Fruit fly (Drosophila melanogaster) whole organism, embryonic: ENCODE results near the gene Kap3.

Experiments used
- Awh ChIP-seq: fragments of 200-800 bp; sonication (Bioruptor generic); IDR thresholded peaks from 2 replicates; pipeline ENCODE4, ENCODE4 v1.3.6; 2022; ENCODE audit warnings: missing biosample characterization, missing genetic modification characterization
- Blimp-1 ChIP-seq: fragments of 200-800 bp; sonication (Bioruptor generic); optimal IDR thresholded peaks from 3 replicates; lab custom pipeline; 2018; ENCODE audit warnings: missing biosample characterization, missing genetic modification characterization, mild to moderate bottlenecking, moderate library complexity, missing genetic modification reagents
- CG10267 ChIP-seq: fragments of 200-800 bp; sonication (Bioruptor generic); optimal IDR thresholded peaks from 2 replicates; lab custom pipeline; 2018; ENCODE audit warnings: missing biosample characterization, mild to moderate bottlenecking, missing genetic modification characterization, moderate library complexity
- CG10366 ChIP-seq: fragments of 200-800 bp; sonication (Bioruptor generic); IDR thresholded peaks from 2 replicates; pipeline ENCODE4 v1.3.6; 2022; ENCODE audit warnings: missing biosample characterization, missing genetic modification characterization
- CG10431 ChIP-seq: fragments of 200-800 bp; sonication (Bioruptor generic); optimal IDR thresholded peaks from 3 replicates; lab custom pipeline; 2018; ENCODE audit warnings: missing biosample characterization, mild to moderate bottlenecking, missing genetic modification characterization
- CG10462 ChIP-seq: fragments of 200-800 bp; sonication (Bioruptor generic); optimal IDR thresholded peaks from 2 replicates; lab custom pipeline; 2016; ENCODE audit warnings: missing biosample characterization, missing genetic modification characterization
- CG12391 ChIP-seq: fragments of 200-800 bp; sonication (Bioruptor generic); optimal IDR thresholded peaks from 3 replicates; lab custom pipeline; 2018; ENCODE audit warnings: missing biosample characterization, mild to moderate bottlenecking, missing genetic modification characterization, moderate library complexity
- CG14441 ChIP-seq: fragments of 200-800 bp; sonication (Bioruptor generic); IDR thresholded peaks from 2 replicates; pipeline ENCODE4 v1.3.6; 2022; ENCODE audit warnings: missing biosample characterization, missing genetic modification characterization
- CG1602 ChIP-seq: fragments of 200-800 bp; sonication (Bioruptor generic); optimal IDR thresholded peaks from 3 replicates; lab custom pipeline; 2016; ENCODE audit warnings: missing biosample characterization, missing genetic modification characterization
- CG16779 ChIP-seq: fragments of 200-800 bp; sonication (Bioruptor generic); IDR thresholded peaks from 2 replicates; pipeline ENCODE4 v1.3.6; 2022; ENCODE audit warnings: missing biosample characterization, missing genetic modification characterization
- CG17328 ChIP-seq: fragments of 200-800 bp; sonication (Bioruptor generic); IDR thresholded peaks from 2 replicates; pipeline ENCODE4 v1.3.6; 2022; ENCODE audit warnings: missing biosample characterization, missing genetic modification characterization
- CG17568 ChIP-seq: fragments of 200-800 bp; sonication (Bioruptor generic); optimal IDR thresholded peaks from 2 replicates; lab custom pipeline; 2018; ENCODE audit warnings: missing biosample characterization, mild to moderate bottlenecking, missing genetic modification characterization, moderate library complexity
- CG30020 ChIP-seq: fragments of 200-800 bp; optimal IDR thresholded peaks from 2 replicates; lab custom pipeline; 2019; ENCODE audit warnings: missing biosample characterization, mild to moderate bottlenecking, missing genetic modification characterization, moderate library complexity
- CG4820 ChIP-seq: fragments of 200-800 bp; sonication (Bioruptor generic); optimal IDR thresholded peaks from 3 replicates; lab custom pipeline; 2016; ENCODE audit warnings: missing biosample characterization, missing genetic modification characterization
- CG6683 ChIP-seq: fragments of 200-800 bp; sonication (Bioruptor generic); optimal IDR thresholded peaks from 2 replicates; lab custom pipeline; 2017; ENCODE audit warnings: missing biosample characterization, mild to moderate bottlenecking, missing genetic modification characterization, missing genetic modification reagents
- CG7271 ChIP-seq: fragments of 200-800 bp; sonication (Bioruptor generic); optimal IDR thresholded peaks from 2 replicates; lab custom pipeline; 2018; ENCODE audit warnings: missing biosample characterization, mild to moderate bottlenecking, missing genetic modification characterization, moderate library complexity
- CG7928 ChIP-seq: fragments of 200-800 bp; sonication (Bioruptor generic); optimal IDR thresholded peaks from 2 replicates; lab custom pipeline; 2017; ENCODE audit warnings: missing biosample characterization, mild to moderate bottlenecking, missing genetic modification characterization
- CG9876 ChIP-seq: fragments of 200-800 bp; sonication (Bioruptor generic); optimal IDR thresholded peaks from 2 replicates; lab custom pipeline; 2016; ENCODE audit warnings: missing biosample characterization, missing genetic modification characterization
- CG9932 ChIP-seq: fragments of 200-800 bp; sonication (Bioruptor generic); IDR thresholded peaks from 2 replicates; pipeline ENCODE4 v1.3.6; 2022; ENCODE audit warnings: missing biosample characterization, missing genetic modification characterization
- Chrac-16 ChIP-seq: fragments of 200-800 bp; sonication (Bioruptor generic); optimal IDR thresholded peaks from 3 replicates; lab custom pipeline; 2016; ENCODE audit warnings: missing biosample characterization, missing genetic modification characterization
- E2f1 ChIP-seq: fragments of 200-800 bp; sonication (Bioruptor generic); IDR thresholded peaks from 2 replicates; pipeline ENCODE4 v1.3.6; 2022; ENCODE audit warnings: missing biosample characterization, missing genetic modification characterization
- Ets65A ChIP-seq: fragments of 200-800 bp; sonication (Bioruptor generic); peaks from one replicate; lab custom pipeline; 2016; ENCODE audit warnings: missing biosample characterization, missing genetic modification characterization
- HLH54F ChIP-seq: fragments of 200-800 bp; sonication (Bioruptor generic); optimal IDR thresholded peaks from 3 replicates; lab custom pipeline; 2016; ENCODE audit warnings: missing biosample characterization, missing genetic modification characterization
- Max ChIP-seq: fragments of 200-800 bp; sonication (Bioruptor generic); optimal IDR thresholded peaks from 2 replicates; lab custom pipeline; 2016; ENCODE audit warnings: missing biosample characterization, mild to moderate bottlenecking, missing genetic modification characterization
- Usf ChIP-seq: fragments of 200-800 bp; sonication (Bioruptor generic); optimal IDR thresholded peaks from 2 replicates; lab custom pipeline; 2017; ENCODE audit warnings: missing genotype, missing biosample characterization, missing genetic modification characterization
- YL-1 ChIP-seq: fragments of 200-800 bp; sonication (Bioruptor generic); optimal IDR thresholded peaks from 3 replicates; lab custom pipeline; 2017; ENCODE audit warnings: missing biosample characterization, mild to moderate bottlenecking, missing genetic modification characterization
- aop ChIP-seq: fragments of 200-800 bp; sonication (Bioruptor generic); IDR thresholded peaks from 2 replicates; pipeline ENCODE4 v1.3.6; 2022; ENCODE audit warnings: missing biosample characterization, missing genetic modification characterization
- ash1 ChIP-seq: fragments of 200-800 bp; sonication (Bioruptor generic); optimal IDR thresholded peaks from 2 replicates; lab custom pipeline; 2018; ENCODE audit warnings: missing biosample characterization, mild to moderate bottlenecking, missing genetic modification characterization
- bigmax ChIP-seq: fragments of 200-800 bp; sonication (Bioruptor generic); optimal IDR thresholded peaks from 2 replicates; lab custom pipeline; 2018; ENCODE audit warnings: missing biosample characterization, mild to moderate bottlenecking, missing genetic modification characterization
- bowl ChIP-seq: fragments of 200-800 bp; sonication (Bioruptor generic); IDR thresholded peaks from 2 replicates; pipeline ENCODE4 v1.3.6; 2022; ENCODE audit warnings: missing biosample characterization, missing genetic modification characterization
- dan ChIP-seq: fragments of 200-800 bp; sonication (Bioruptor generic); IDR thresholded peaks from 2 replicates; pipeline ENCODE4 v1.3.6; 2022; ENCODE audit warnings: missing biosample characterization, missing genetic modification characterization
- ewg ChIP-seq: fragments of 200-800 bp; sonication (Bioruptor generic); optimal IDR thresholded peaks from 3 replicates; lab custom pipeline; 2017; ENCODE audit warnings: mild to moderate bottlenecking, missing biosample characterization, missing genetic modification reagents, missing genetic modification characterization
- gfzf ChIP-seq: fragments of 200-800 bp; sonication (Bioruptor generic); optimal IDR thresholded peaks from 2 replicates; lab custom pipeline; 2016; ENCODE audit warnings: missing biosample characterization, mild to moderate bottlenecking, missing genetic modification characterization, moderate library complexity
- hkb ChIP-seq, 2 experiments: fragments of 200-800 bp in 1 of 2; fragments of >200 bp in 1 of 2; sonication (Bioruptor generic) in 1 of 2; IDR thresholded peaks in 1 of 2; optimal IDR thresholded peaks in 1 of 2; 2 replicates each; pipeline versions ENCODE4 v1.3.6 to Lab custom; 2017 to 2022; ENCODE audit warnings: missing biosample characterization in 1 of 2, missing genetic modification characterization in 1 of 2
- insv ChIP-seq, 2 experiments: fragments of 200-800 bp; sonication (Bioruptor generic); optimal IDR thresholded peaks; 3 replicates each; lab custom pipeline; 2016 to 2018; ENCODE audit warnings: missing biosample characterization in 2 of 2, missing genetic modification characterization in 2 of 2
- inv ChIP-seq: fragments of 200-800 bp; sonication (Bioruptor generic); IDR thresholded peaks from 2 replicates; pipeline ENCODE4 v1.3.6; 2022; ENCODE audit warnings: missing biosample characterization, missing genetic modification characterization; ENCODE audit not compliant: partially characterized antibody
- jumu ChIP-seq: fragments of 200-800 bp; sonication (Bioruptor generic); optimal IDR thresholded peaks from 3 replicates; lab custom pipeline; 2016; ENCODE audit warnings: missing biosample characterization, missing genetic modification characterization
- kay ChIP-seq: fragments of 200-800 bp; sonication (Bioruptor generic); optimal IDR thresholded peaks from 2 replicates; lab custom pipeline; 2016; ENCODE audit warnings: missing biosample characterization, missing genetic modification characterization
- klu ChIP-seq: fragments of 200-800 bp; sonication (Bioruptor generic); IDR thresholded peaks from 2 replicates; pipeline ENCODE4 v1.3.6; 2022; ENCODE audit warnings: missing biosample characterization, missing genetic modification characterization
- kni ChIP-seq: fragments of 200-800 bp; sonication (Bioruptor generic); optimal IDR thresholded peaks from 3 replicates; lab custom pipeline; 2017; ENCODE audit warnings: mild to moderate bottlenecking, missing biosample characterization, missing genetic modification reagents, missing genetic modification characterization
- nerfin-1 ChIP-seq: fragments of 200-800 bp; sonication (Bioruptor generic); optimal IDR thresholded peaks from 3 replicates; lab custom pipeline; 2019; ENCODE audit warnings: missing biosample characterization, mild to moderate bottlenecking, missing genetic modification characterization, moderate library complexity
- org-1 ChIP-seq: fragments of 200-800 bp; sonication (Bioruptor generic); optimal IDR thresholded peaks from 2 replicates; lab custom pipeline; 2017; ENCODE audit warnings: missing biosample characterization, missing genetic modification characterization
- pita ChIP-seq: fragments of 200-800 bp; sonication (Bioruptor generic); optimal IDR thresholded peaks from 2 replicates; lab custom pipeline; 2017; ENCODE audit warnings: missing biosample characterization, mild to moderate bottlenecking, missing genetic modification characterization
- prd ChIP-seq, 3 experiments: fragments of >200 bp in 2 of 3; fragments of 200-800 bp in 1 of 3; sonication (Bioruptor generic) in 1 of 3; optimal IDR thresholded peaks in 2 of 3; IDR thresholded peaks in 1 of 3; 2 replicates in 2 of 3; 3 replicates in 1 of 3; pipeline versions ENCODE4 v1.3.6 to Lab custom; 2017 to 2022; ENCODE audit warnings: missing biosample characterization in 1 of 3, missing genetic modification characterization in 1 of 3
- row ChIP-seq: fragments of 200-800 bp; sonication (Bioruptor generic); IDR thresholded peaks from 3 replicates; pipeline ENCODE4 v1.3.6; 2022; ENCODE audit warnings: missing biosample characterization, missing genetic modification characterization
- salm ChIP-seq: fragments of 200-800 bp; sonication (Bioruptor generic); optimal IDR thresholded peaks from 2 replicates; lab custom pipeline; 2018; ENCODE audit warnings: missing biosample characterization, mild to moderate bottlenecking, missing genetic modification characterization
- sens ChIP-seq: fragments of 200-800 bp; sonication (Bioruptor generic); peaks from one replicate; lab custom pipeline; 2016; ENCODE audit warnings: missing biosample characterization, missing genetic modification characterization
- slbo ChIP-seq: fragments of 200-800 bp; sonication (Bioruptor generic); IDR thresholded peaks from 2 replicates; pipeline ENCODE4 v1.3.6; 2022; ENCODE audit warnings: missing biosample characterization, missing genetic modification characterization
- stc ChIP-seq: fragments of 200-800 bp; sonication (Bioruptor generic); IDR thresholded peaks from 2 replicates; pipeline ENCODE4 v1.3.6; 2022; ENCODE audit warnings: missing biosample characterization, missing genetic modification characterization

Kap3 gene

dm6 chrX:11338047-11338747 lies 1.7 kb downstream of the Kap3 start (continued):
- peak; percentile 50 for TF ChIP-seq CG10462 (GFP tag; lab: Kevin White, UChicago)
- TF ChIP-seq pita (GFP tag; lab: Kevin White, UChicago) = no peak
- no peak for TF ChIP-seq salm (tag; lab: Kevin White, UChicago)
- TF ChIP-seq Blimp-1 = peak; percentile 73
- no peak for TF ChIP-seq CG30020 (tag; lab: Kevin White, UChicago)
- TF ChIP-seq CG9932 (GFP tag; lab: Robert Waterston, UW) = no peak
- TF ChIP-seq kay = peak; percentile 58
- TF ChIP-seq CG12391 = peak; percentile 80
- TF ChIP-seq Awh (GFP tag; lab: Robert Waterston, UW) = no peak
- no peak for TF ChIP-seq bigmax (GFP tag; lab: Kevin White, UChicago)
- peak; percentile 39 for TF ChIP-seq kni (GFP tag; lab: Kevin White, UChicago)
- TF ChIP-seq jumu (GFP tag; lab: Kevin White, UChicago) = peak; percentile 67
- no peak for TF ChIP-seq CG16779 (GFP tag; lab: Robert Waterston, UW)
- no peak for TF ChIP-seq CG7271 (tag; lab: Kevin White, UChicago)
- TF ChIP-seq Chrac-16 (GFP tag; lab: Kevin White, UChicago) = peak; percentile 59
- no peak for TF ChIP-seq CG17328 (GFP tag; lab: Robert Waterston, UW)
- TF ChIP-seq CG4820 (GFP tag; lab: Kevin White, UChicago) = peak; percentile 77
- TF ChIP-seq CG1602 (GFP tag; lab: Kevin White, UChicago) = peak; percentile 64
- TF ChIP-seq CG10431 (GFP tag; lab: Kevin White, UChicago) = no peak
- TF ChIP-seq nerfin-1 (tag; lab: Kevin White, UChicago) = peak; percentile 66
- no peak for TF ChIP-seq gfzf (GFP tag; lab: Kevin White, UChicago)
- TF ChIP-seq Usf (GFP tag; lab: Kevin White, UChicago) = peak; percentile 42
- TF ChIP-seq insv (GFP tag; optimal IDR thresholded peaks at IDR 0.05; lab: Kevin White, UChicago) = no peak
- TF ChIP-seq Max (GFP tag; lab: Kevin White, UChicago) = peak; percentile 66
- no peak for TF ChIP-seq YL-1 (GFP tag; lab: Kevin White, UChicago)
- peak; percentile 63 for TF ChIP-seq E2f1 (GFP tag; lab: Robert Waterston, UW)
- peak; percentile 48 for TF ChIP-seq ewg (GFP tag; lab: Kevin White, UChicago)
- no peak for TF ChIP-seq aop (GFP tag; lab: Robert Waterston, UW)
- peak; percentile 95 for TF ChIP-seq sens (GFP tag; lab: Kevin White, UChicago)
- TF ChIP-seq klu (GFP tag; lab: Robert Waterston, UW) = 0 out of 2 replicates have a peak, but pooled peaks have one; percentile 16
- peak; percentile 54 for TF ChIP-seq slbo (GFP tag; lab: Robert Waterston, UW)
- no peak for TF ChIP-seq hkb (optimal IDR thresholded peaks at IDR 0.05; lab: Kevin White, UChicago)
- peak; percentile 74 for TF ChIP-seq hkb (GFP tag; IDR thresholded peaks at IDR 0.05; lab: Robert Waterston, UW)
- TF ChIP-seq org-1 (GFP tag; lab: Kevin White, UChicago) = peak; percentile 68
- TF ChIP-seq CG14441 (GFP tag; lab: Robert Waterston, UW) = peak; percentile 43
- peak; percentile 37 for TF ChIP-seq CG6683 (GFP tag; lab: Kevin White, UChicago)
- TF ChIP-seq row (GFP tag; lab: Robert Waterston, UW) = peak; percentile 79
- peak; percentile 22 for TF ChIP-seq HLH54F (GFP tag; lab: Kevin White, UChicago)
- TF ChIP-seq stc (GFP tag; lab: Robert Waterston, UW) = no peak
- peak; percentile 73 for TF ChIP-seq CG10267
- no peak for TF ChIP-seq prd (optimal IDR thresholded peaks at IDR 0.05; lab: Kevin White, UChicago)
- peak; percentile 64 for TF ChIP-seq prd (GFP tag; IDR thresholded peaks at IDR 0.05; lab: Robert Waterston, UW)
- TF ChIP-seq dan = no peak
- no peak; the same call in 1 of the 2 replicates for TF ChIP-seq CG10366 (GFP tag; lab: Robert Waterston, UW)
- no peak for TF ChIP-seq CG9876 (GFP tag; lab: Kevin White, UChicago)
- no peak for TF ChIP-seq ash1 (GFP tag; lab: Kevin White, UChicago)
- TF ChIP-seq inv (GFP tag; lab: Robert Waterston, UW) = no peak
- TF ChIP-seq Ets65A (GFP tag; lab: Kevin White, UChicago) = peak; percentile 89
- TF ChIP-seq CG17568 (GFP tag; lab: Kevin White, UChicago) = no peak
- no peak for TF ChIP-seq bowl (GFP tag; lab: Robert Waterston, UW)
- no peak for TF ChIP-seq CG7928 (GFP tag; lab: Kevin White, UChicago)
